Worm (Caenorhabditis elegans): ENCODE results near the gene C34H4.1.

DNA sequence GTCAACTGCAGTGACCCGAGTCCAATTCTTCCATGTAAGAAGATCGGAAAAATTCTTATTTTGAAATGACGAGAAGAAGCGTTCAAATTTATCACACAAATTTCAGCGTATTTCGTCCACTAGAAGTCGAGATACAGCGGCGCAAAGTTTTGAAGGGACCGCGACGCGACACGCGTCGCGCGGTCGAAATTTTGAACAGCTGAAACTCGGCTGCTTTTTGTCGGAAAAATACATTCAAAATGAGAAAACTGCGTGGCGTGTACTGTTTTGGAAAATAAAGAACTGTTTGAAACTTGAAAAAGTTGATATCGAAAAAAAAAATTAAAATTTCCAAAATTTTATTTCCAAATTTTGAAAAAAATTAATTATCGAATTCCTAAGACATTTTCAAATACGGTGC, 42.4 kb upstream of the C34H4.1 start:
- no peak for TF ChIP-seq F52B5.7 (tag; optimal IDR thresholded peaks at IDR 0.05)
- TF ChIP-seq egrh-3 (GFP tag; IDR thresholded peaks at IDR 0.05): no peak
- TF ChIP-seq nhr-90 (tag; optimal IDR thresholded peaks at IDR 0.05): no peak
- no peak for TF ChIP-seq Y95B8A.8 (GFP tag; IDR thresholded peaks at IDR 0.05)
- TF ChIP-seq hsf-1 (GFP tag; IDR thresholded peaks at IDR 0.05): no peak
- no peak for TF ChIP-seq lsy-27 (tag; optimal IDR thresholded peaks at IDR 0.05; ENCODE audit: borderline replicate concordance, insufficient read depth)
- no peak for TF ChIP-seq die-1 (tag; optimal IDR thresholded peaks at IDR 0.05)
- TF ChIP-seq nfya-1 (tag; optimal IDR thresholded peaks at IDR 0.05; ENCODE audit: borderline replicate concordance, insufficient read depth): no peak
- no peak for TF ChIP-seq F37B4.10 (GFP tag; IDR thresholded peaks at IDR 0.05)
- TF ChIP-seq B0336.3 (GFP tag; IDR thresholded peaks at IDR 0.05): no peak
- no peak for TF ChIP-seq ccch-3 (GFP tag; optimal IDR thresholded peaks at IDR 0.05)
- TF ChIP-seq rec-8 (tag; optimal IDR thresholded peaks at IDR 0.05): no peak
- no peak for TF ChIP-seq lin-40 (tag; optimal IDR thresholded peaks at IDR 0.05)
- no peak for TF ChIP-seq D2030.7 (GFP tag; IDR thresholded peaks at IDR 0.05)

Measured in whole organism, young adult.